Fruit fly (Drosophila melanogaster): ENCODE measurements around the gene CG31975.

Gene CG31975

DNA sequence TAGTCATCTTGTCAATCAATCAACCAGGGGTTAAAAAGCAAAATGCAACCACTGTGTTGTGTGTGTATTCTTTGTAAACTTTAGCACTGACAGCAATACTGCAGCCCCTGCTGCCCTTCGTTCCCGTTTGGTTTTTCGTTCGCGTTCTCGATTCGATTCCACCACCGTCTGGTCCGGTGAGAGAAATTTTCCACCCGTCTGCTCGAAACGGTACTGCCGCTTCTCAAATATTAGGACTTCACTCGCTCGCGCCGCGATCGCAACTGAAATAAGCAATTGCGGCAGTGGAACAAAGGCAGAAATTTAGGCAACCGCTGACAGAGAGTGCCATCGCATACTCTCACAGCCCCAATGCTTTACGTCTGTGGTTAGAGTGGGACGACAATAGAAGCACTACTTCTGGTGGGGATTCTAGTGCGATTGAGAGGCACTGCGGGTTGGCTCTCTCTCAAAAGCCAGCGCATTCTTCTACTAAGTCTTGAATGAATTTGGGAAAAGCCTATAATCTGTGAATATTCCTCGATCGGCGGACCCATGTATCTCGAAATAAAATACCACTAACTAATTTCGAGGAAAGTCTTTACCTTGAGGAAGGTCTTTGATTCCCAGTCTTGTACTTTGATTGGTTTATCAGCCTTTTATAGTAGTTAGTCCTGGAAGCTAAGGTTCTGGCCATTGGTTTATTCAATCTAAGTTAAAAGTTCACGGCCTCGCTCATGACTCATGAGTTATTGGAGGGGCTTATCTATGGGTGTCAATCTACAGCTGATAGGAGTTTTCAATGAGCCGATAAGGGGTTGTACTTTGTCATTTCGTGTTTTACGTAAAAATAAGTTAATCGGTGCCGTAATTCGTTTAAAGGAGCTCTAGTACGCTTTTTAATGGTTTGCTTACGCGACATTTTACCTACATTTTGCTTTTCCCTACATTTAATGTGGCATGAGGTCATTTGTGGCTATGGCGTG is 11.5 kb downstream of the CG31975 start (continued):
- no peak for TF ChIP-seq zen (tag; optimal IDR thresholded peaks at IDR 0.05)
- no peak for TF ChIP-seq CG7786 (GFP tag; optimal IDR thresholded peaks at IDR 0.05)
- no peak for TF ChIP-seq ranshi (GFP tag; IDR thresholded peaks at IDR 0.05)
- peak; percentile 23 for TF ChIP-seq CoRest (tag; optimal IDR thresholded peaks at IDR 0.05)
- peak; percentile 50; the same call in 1 of the 3 replicates for TF ChIP-seq CG34224 (GFP tag; IDR thresholded peaks at IDR 0.05; ENCODE audit: partially characterized antibody)
- peak; percentile 96 for TF ChIP-seq sd (tag; optimal IDR thresholded peaks at IDR 0.05)
- TF ChIP-seq hth (optimal IDR thresholded peaks at IDR 0.05): no peak
- no peak for TF ChIP-seq br (optimal IDR thresholded peaks at IDR 0.05)
- peak; percentile 62 for TF ChIP-seq run (tag; optimal IDR thresholded peaks at IDR 0.05)
- TF ChIP-seq CG17802 (tag; optimal IDR thresholded peaks at IDR 0.05): no peak
- TF ChIP-seq CG8765 (GFP tag; IDR thresholded peaks at IDR 0.05): no peak
- TF ChIP-seq Mrtf (GFP tag; IDR thresholded peaks at IDR 0.05): no peak
- TF ChIP-seq CG17912 (GFP tag; optimal IDR thresholded peaks at IDR 0.05): no peak
- peak; percentile 20 for TF ChIP-seq HmgD (GFP tag; optimal IDR thresholded peaks at IDR 0.05)
- TF ChIP-seq Antp (GFP tag; optimal IDR thresholded peaks at IDR 0.05): no peak
- TF ChIP-seq CG10274 (GFP tag; optimal IDR thresholded peaks at IDR 0.05): no peak
- no peak for TF ChIP-seq CG16813 (GFP tag; IDR thresholded peaks at IDR 0.05; ENCODE audit: partially characterized antibody)
- TF ChIP-seq NK7.1 (GFP tag; optimal IDR thresholded peaks at IDR 0.05): no peak
- peak; percentile 25 for TF ChIP-seq onecut (GFP tag; IDR thresholded peaks at IDR 0.05)
- TF ChIP-seq sug (tag; optimal IDR thresholded peaks at IDR 0.05): peak; percentile 59
- no peak for TF ChIP-seq Fer2 (tag; optimal IDR thresholded peaks at IDR 0.05)
- no peak for TF ChIP-seq fd3F (GFP tag; optimal IDR thresholded peaks at IDR 0.05)
- no peak for TF ChIP-seq CG32772 (GFP tag; IDR thresholded peaks at IDR 0.05)
- peak; percentile 67 for TF ChIP-seq Atf6 (GFP tag; IDR thresholded peaks at IDR 0.05)
- TF ChIP-seq pfk (GFP tag; optimal IDR thresholded peaks at IDR 0.05): peak; percentile 57
- TF ChIP-seq CG11456 (GFP tag; IDR thresholded peaks at IDR 0.05): peak; percentile 51; the same call in 1 of the 3 replicates
- TF ChIP-seq MBD-R2 (GFP tag; IDR thresholded peaks at IDR 0.05): no peak
- TF ChIP-seq sqz (GFP tag; optimal IDR thresholded peaks at IDR 0.05): peak; percentile 2
- peak; percentile 26; the same call in 1 of the 2 replicates for TF ChIP-seq slbo (GFP tag; IDR thresholded peaks at IDR 0.05)
- TF ChIP-seq CG4707 (GFP tag; optimal IDR thresholded peaks at IDR 0.05): peak; percentile 64
- TF ChIP-seq Max (GFP tag; optimal IDR thresholded peaks at IDR 0.05): peak; percentile 30
- TF ChIP-seq pita (GFP tag; optimal IDR thresholded peaks at IDR 0.05): no peak
- TF ChIP-seq sima (GFP tag; optimal IDR thresholded peaks at IDR 0.05): no peak
- no peak for TF ChIP-seq CG15696 (tag; optimal IDR thresholded peaks at IDR 0.05)
- TF ChIP-seq hkb (optimal IDR thresholded peaks at IDR 0.05): no peak
- TF ChIP-seq hkb (GFP tag; IDR thresholded peaks at IDR 0.05): peak; percentile 42; the same call in 1 of the 2 replicates
- TF ChIP-seq Taf1 (GFP tag; IDR thresholded peaks at IDR 0.05): 0 out of 2 replicates have a peak, but pooled peaks have one; percentile 8
- TF ChIP-seq CG9797 (GFP tag; optimal IDR thresholded peaks at IDR 0.05): no peak
- TF ChIP-seq Deaf1 (tag; optimal IDR thresholded peaks at IDR 0.05): peak; percentile 74
- no peak for TF ChIP-seq Lim3 (GFP tag; IDR thresholded peaks at IDR 0.05)
- no peak; the same call in 1 of the 2 replicates for TF ChIP-seq stc (GFP tag; IDR thresholded peaks at IDR 0.05)
- TF ChIP-seq Rfx (GFP tag; IDR thresholded peaks at IDR 0.05): peak; percentile 60
- no peak for TF ChIP-seq Sin3A (optimal IDR thresholded peaks at IDR 0.05)
- TF ChIP-seq CTCF (GFP tag; optimal IDR thresholded peaks at IDR 0.05): peak; percentile 8
- no peak for TF ChIP-seq CG6689 (GFP tag; IDR thresholded peaks at IDR 0.05)
- 0 out of 2 replicates have a peak, but pooled peaks have one; percentile 14 for TF ChIP-seq ara (GFP tag; IDR thresholded peaks at IDR 0.05)
- no peak for TF ChIP-seq jumu (GFP tag; optimal IDR thresholded peaks at IDR 0.05)
- no peak for TF ChIP-seq psq (GFP tag; optimal IDR thresholded peaks at IDR 0.05)
- peak; percentile 51 for TF ChIP-seq CG2678 (tag; optimal IDR thresholded peaks at IDR 0.05)
- TF ChIP-seq cad (GFP tag; optimal IDR thresholded peaks at IDR 0.05): no peak
- TF ChIP-seq gce (GFP tag; IDR thresholded peaks at IDR 0.05): peak; percentile 31; the same call in 2 of the 3 replicates
